Worm (Caenorhabditis elegans) whole organism, midembryonic: ENCODE data around the gene Y39A1A.9.

Source experiments
- T22C8.4 ChIP-seq: fragments of 200-800 bp; sonication (Bioruptor generic); IDR thresholded peaks from 2 replicates; pipeline ENCODE4 v1.3.6; 2022; ENCODE audit warnings: missing genetic modification characterization, missing compliant biosample characterization
- cog-1 ChIP-seq: sonication (generic microtip); optimal IDR thresholded peaks from 2 replicates; lab custom pipeline; 2016; ENCODE audit warnings: missing genetic modification characterization, missing compliant biosample characterization
- flt-1 ChIP-seq: fragments of 200-800 bp; sonication (Bioruptor generic); IDR thresholded peaks from 2 replicates; pipeline ENCODE4 v1.3.6; 2022; ENCODE audit warnings: missing genetic modification characterization, missing compliant biosample characterization
- klf-2 ChIP-seq: fragments of 200-800 bp; sonication (Bioruptor generic); conservative IDR thresholded peaks from 2 replicates; pipeline ENCODE4 v1.3.6; 2022; ENCODE audit warnings: missing genetic modification reagents, missing genetic modification characterization, missing compliant biosample characterization
- med-1 ChIP-seq: sonication (generic microtip); optimal IDR thresholded peaks from 2 replicates; lab custom pipeline; 2017; ENCODE audit warnings: missing genetic modification characterization, mild to moderate bottlenecking, missing compliant biosample characterization, antibody characterized with exemption, missing genetic modification reagents; ENCODE audit not compliant: insufficient read depth
- ref-1 ChIP-seq: fragments of 200-800 bp; sonication (Bioruptor generic); conservative IDR thresholded peaks from 2 replicates; pipeline ENCODE4 v1.3.6; 2022; ENCODE audit warnings: missing genetic modification reagents, missing genetic modification characterization, missing compliant biosample characterization
- tab-1 ChIP-seq: fragments of 200-800 bp; sonication (Bioruptor generic); IDR thresholded peaks from 2 replicates; pipeline ENCODE4 v1.3.6; 2022; ENCODE audit warnings: missing genetic modification characterization, missing compliant biosample characterization
- ztf-23 ChIP-seq: fragments of 200-800 bp; sonication (Bioruptor generic); IDR thresholded peaks from 2 replicates; pipeline ENCODE4 v1.3.6; 2022; ENCODE audit warnings: missing genetic modification reagents, missing genetic modification characterization, missing compliant biosample characterization
- ztf-29 ChIP-seq: fragments of 200-800 bp; sonication (Bioruptor generic); IDR thresholded peaks from 2 replicates; pipeline ENCODE4 v1.3.6; 2022; ENCODE audit warnings: missing genetic modification reagents, missing genetic modification characterization, missing compliant biosample characterization

Gene Y39A1A.9

ce11 chrIII:10608161-10608560, 25.1 kb downstream of the Y39A1A.9 start:
- TF ChIP-seq flt-1 (GFP tag; lab: Robert Waterston, UW) = no peak
- no peak for TF ChIP-seq klf-2 (GFP tag; lab: Robert Waterston, UW)
- no peak for TF ChIP-seq ztf-29 (GFP tag; lab: Robert Waterston, UW)
- no peak for TF ChIP-seq ztf-23 (GFP tag; lab: Robert Waterston, UW)
- no peak for TF ChIP-seq T22C8.4 (GFP tag; lab: Robert Waterston, UW)
- no peak for TF ChIP-seq med-1
- TF ChIP-seq ref-1 = no peak
- TF ChIP-seq tab-1 (GFP tag; lab: Robert Waterston, UW) = no peak
- no peak for TF ChIP-seq cog-1 (tag; lab: Kevin White, UChicago)

- TF ChIP-seq flt-1 (GFP tag; lab: Robert Waterston, UW) (no peak), cog-1 (tag; lab: Kevin White, UChicago) (no peak), ztf-23 (GFP tag; lab: Robert Waterston, UW) (no peak), klf-2 (GFP tag; lab: Robert Waterston, UW) (no peak), ztf-29 (GFP tag; lab: Robert Waterston, UW) (no peak), tab-1 (GFP tag; lab: Robert Waterston, UW) (no peak), ref-1 (no peak), T22C8.4 (GFP tag; lab: Robert Waterston, UW) (no peak), med-1 (no peak)
Measured at ce11 chrIII:10605049-10605448, 28.3 kb downstream of the Y39A1A.9 start, which contains the start of gene rabx-5. Gene rabx-5, plus strand, starts transcription at chrIII:10605349.

- TF ChIP-seq flt-1 (GFP tag; lab: Robert Waterston, UW) (no peak), ztf-23 (GFP tag; lab: Robert Waterston, UW) (no peak), klf-2 (GFP tag; lab: Robert Waterston, UW) (no peak), tab-1 (GFP tag; lab: Robert Waterston, UW) (no peak), med-1 (no peak)
Measured at ce11 chrIII:10604325-10604724, 29.0 kb downstream of the Y39A1A.9 start.

DNA sequence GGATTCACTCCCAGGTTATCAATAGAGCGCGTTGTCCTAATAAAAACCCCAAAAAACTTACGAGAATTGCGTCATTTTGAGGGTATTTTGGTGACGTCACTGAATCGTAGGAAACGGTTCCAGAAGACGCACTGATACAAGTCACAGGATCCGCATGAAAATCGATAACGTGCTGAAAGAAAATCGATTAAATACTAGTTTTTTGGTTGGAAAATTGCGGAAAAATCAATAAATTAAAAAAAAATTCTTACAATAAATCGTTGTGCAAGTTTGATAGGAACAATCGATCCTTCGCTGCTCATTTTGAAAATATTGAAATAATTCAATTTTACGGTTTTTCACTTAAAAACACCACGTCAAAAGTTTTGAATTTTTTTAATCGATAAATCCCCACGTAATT, 30.1 kb downstream of the Y39A1A.9 start, which contains the start of gene Y39A1A.2:
Y39A1A.2 (minus strand) TSS at position 319 of the 400 bp plus-strand sequence.
- TF ChIP-seq ztf-23 (GFP tag; lab: Robert Waterston, UW) (no peak), T22C8.4 (GFP tag; lab: Robert Waterston, UW) (peak; percentile 43; the same call in 1 of the 2 replicates)

DNA sequence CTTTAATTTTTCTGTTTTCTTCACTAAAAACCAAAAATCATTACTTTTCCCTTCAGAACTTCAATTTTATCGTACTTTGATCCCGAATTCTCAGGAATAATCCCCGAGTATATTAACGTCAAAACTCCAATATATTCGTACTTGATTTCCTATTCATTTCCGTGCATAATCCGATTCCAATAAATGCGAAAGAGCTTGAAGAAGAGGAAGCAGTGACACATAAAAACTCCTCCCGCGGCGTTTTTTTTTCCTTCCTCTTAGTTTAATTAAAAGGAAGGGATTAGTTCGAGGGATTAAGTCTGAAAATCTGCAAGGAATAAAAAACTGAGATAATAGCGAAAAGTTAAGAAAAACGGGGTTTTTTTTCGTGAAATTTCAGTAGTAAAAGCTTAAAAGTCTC, 32.4 kb downstream of the Y39A1A.9 start:
- TF ChIP-seq flt-1 (GFP tag; lab: Robert Waterston, UW) (no peak), cog-1 (tag; lab: Kevin White, UChicago) (no peak), tab-1 (GFP tag; lab: Robert Waterston, UW) (no peak), ref-1 (no peak), med-1 (no peak), T22C8.4 (GFP tag; lab: Robert Waterston, UW) (no peak), ztf-29 (GFP tag; lab: Robert Waterston, UW) (no peak), ztf-23 (GFP tag; lab: Robert Waterston, UW) (no peak), klf-2 (GFP tag; lab: Robert Waterston, UW) (no peak)

DNA sequence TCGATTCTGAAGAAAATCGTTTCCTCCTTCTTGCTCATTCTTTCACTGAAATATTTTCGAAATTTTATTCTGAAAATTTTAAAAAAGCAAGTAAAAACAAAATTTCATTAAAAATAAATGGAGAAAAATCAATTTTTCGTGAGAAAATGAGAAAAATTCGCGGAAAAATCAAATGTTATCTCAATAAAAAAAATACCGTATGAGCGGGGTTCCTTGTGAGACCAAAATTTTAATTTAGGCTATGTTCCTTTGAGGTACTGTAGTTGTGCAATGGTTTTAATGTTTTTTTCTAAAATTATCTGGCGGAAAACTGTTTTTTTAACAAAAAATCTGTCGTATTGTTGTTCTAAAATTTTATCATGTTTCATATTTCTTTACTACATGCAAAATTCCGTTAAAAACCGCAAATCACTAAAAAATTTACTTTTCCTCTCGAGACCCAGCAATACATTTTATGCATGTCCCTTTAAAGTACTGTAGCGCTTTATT, 33.1 kb downstream of the Y39A1A.9 start, which contains the start of gene epg-6:
epg-6 (minus strand) TSS at position 51 of the 489 bp plus-strand sequence.
- TF ChIP-seq tab-1 (GFP tag; lab: Robert Waterston, UW) (no peak), T22C8.4 (GFP tag; lab: Robert Waterston, UW) (no peak), klf-2 (GFP tag; lab: Robert Waterston, UW) (no peak), flt-1 (GFP tag; lab: Robert Waterston, UW) (no peak), ref-1 (no peak), ztf-29 (GFP tag; lab: Robert Waterston, UW) (no peak), med-1 (no peak), ztf-23 (GFP tag; lab: Robert Waterston, UW) (no peak), cog-1 (tag; lab: Kevin White, UChicago) (no peak)

DNA sequence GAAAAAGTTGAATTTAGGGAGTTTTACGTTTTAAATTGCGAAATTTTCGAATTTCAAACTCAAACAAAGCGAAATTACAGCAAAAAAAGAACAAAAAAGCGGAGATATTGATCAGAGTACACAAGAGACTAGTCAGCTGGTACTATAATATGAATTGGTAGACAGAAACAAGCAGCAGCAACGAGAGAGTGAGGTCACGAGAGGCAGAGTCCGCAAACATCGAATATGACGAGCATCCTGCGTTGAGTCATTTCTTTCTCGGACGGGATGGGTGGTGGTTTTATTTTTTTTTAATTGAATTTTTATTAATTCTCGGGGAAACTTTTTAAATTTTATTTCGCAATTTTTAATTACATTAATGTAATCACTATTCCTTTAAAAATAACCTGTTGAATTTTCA, 33.6 kb downstream of the Y39A1A.9 start:
- TF ChIP-seq klf-2 (GFP tag; lab: Robert Waterston, UW) = no peak
- TF ChIP-seq flt-1 (GFP tag; lab: Robert Waterston, UW) = no peak
- 0 out of 2 replicates have a peak, but pooled peaks have one; percentile 9 for TF ChIP-seq ztf-23 (GFP tag; lab: Robert Waterston, UW)
- no peak for TF ChIP-seq med-1
- TF ChIP-seq tab-1 (GFP tag; lab: Robert Waterston, UW) = no peak
- no peak for TF ChIP-seq T22C8.4 (GFP tag; lab: Robert Waterston, UW)

DNA sequence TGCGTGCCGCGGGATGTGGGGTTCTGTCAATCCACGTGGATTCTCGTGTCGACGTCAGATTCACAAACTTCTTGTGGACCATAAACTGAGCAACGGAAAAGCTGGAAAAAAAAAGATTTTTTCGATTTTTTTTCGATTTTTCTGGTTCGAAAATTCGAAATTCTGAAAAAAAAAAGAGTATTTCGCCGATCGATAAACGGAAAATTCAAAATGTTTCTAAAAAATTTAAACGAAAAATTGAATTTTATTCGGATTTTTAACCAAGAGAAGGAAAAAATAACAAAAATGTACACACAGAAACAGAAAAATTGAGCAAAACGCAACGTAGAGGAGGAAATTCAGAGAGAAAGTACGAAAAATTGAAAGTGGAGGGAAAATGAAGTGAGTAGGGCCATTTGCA, 36.9 kb downstream of the Y39A1A.9 start, which contains the start of gene Y39A1A.3:
Y39A1A.3 (minus strand) TSS at position 101 of the 400 bp plus-strand sequence.
- TF ChIP-seq ztf-29 (GFP tag; lab: Robert Waterston, UW) = no peak
- no peak for TF ChIP-seq med-1
- no peak for TF ChIP-seq ztf-23 (GFP tag; lab: Robert Waterston, UW)
- TF ChIP-seq ref-1 = no peak
- TF ChIP-seq cog-1 (tag; lab: Kevin White, UChicago) = no peak
- TF ChIP-seq T22C8.4 (GFP tag; lab: Robert Waterston, UW) = no peak
- no peak for TF ChIP-seq flt-1 (GFP tag; lab: Robert Waterston, UW)
- TF ChIP-seq tab-1 (GFP tag; lab: Robert Waterston, UW) = no peak
- no peak for TF ChIP-seq klf-2 (GFP tag; lab: Robert Waterston, UW)

ce11 chrIII:10595066-10595465, 38.2 kb downstream of the Y39A1A.9 start, which contains the start of gene Y45F3A.9:
Gene Y45F3A.9, minus strand, starts transcription at chrIII:10595166.
- TF ChIP-seq ztf-29 (GFP tag; lab: Robert Waterston, UW) (no peak), klf-2 (GFP tag; lab: Robert Waterston, UW) (no peak), ref-1 (no peak)

- TF ChIP-seq cog-1 (tag; lab: Kevin White, UChicago) = no peak
- TF ChIP-seq klf-2 (GFP tag; lab: Robert Waterston, UW) = no peak
- TF ChIP-seq ztf-23 (GFP tag; lab: Robert Waterston, UW) = no peak
- no peak for TF ChIP-seq ref-1
- TF ChIP-seq flt-1 (GFP tag; lab: Robert Waterston, UW) = no peak
- no peak for TF ChIP-seq med-1
- no peak for TF ChIP-seq tab-1 (GFP tag; lab: Robert Waterston, UW)
- no peak for TF ChIP-seq ztf-29 (GFP tag; lab: Robert Waterston, UW)
- no peak for TF ChIP-seq T22C8.4 (GFP tag; lab: Robert Waterston, UW)
Measured at ce11 chrIII:10592729-10593128, 40.6 kb downstream of the Y39A1A.9 start, which contains the start of gene Y45F3A.8. Gene Y45F3A.8, minus strand, starts transcription at chrIII:10592829.
